Fruit fly (Drosophila melanogaster): ENCODE results near the gene CG32266.
A peak's percentile ranks its signal among the peaks of the same experiment; 100 is the strongest.

Gene CG32266

dm6 chr3L:3765782-3766520, 24.7 kb upstream of the CG32266 start (continued):
- no peak for TF ChIP-seq CG12744 (GFP tag; optimal IDR thresholded peaks at IDR 0.05)
- peak; percentile 46; the same call in 1 of the 2 replicates for TF ChIP-seq CG43689 (GFP tag; IDR thresholded peaks at IDR 0.05)
- TF ChIP-seq Sin3A (optimal IDR thresholded peaks at IDR 0.05): no peak
- TF ChIP-seq CG17568 (GFP tag; optimal IDR thresholded peaks at IDR 0.05): peak; percentile 8
- peak; percentile 17 for TF ChIP-seq Fer2 (tag; optimal IDR thresholded peaks at IDR 0.05)
- TF ChIP-seq gro (GFP tag; optimal IDR thresholded peaks at IDR 0.05): peak; percentile 35
- TF ChIP-seq CG34376 (GFP tag; optimal IDR thresholded peaks at IDR 0.05): peak; percentile 15
- TF ChIP-seq CG10274 (GFP tag; optimal IDR thresholded peaks at IDR 0.05): no peak
- peak; percentile 32 for TF ChIP-seq Drgx (GFP tag; IDR thresholded peaks at IDR 0.05)
- TF ChIP-seq Poxn (GFP tag; IDR thresholded peaks at IDR 0.05): no peak
- no peak for TF ChIP-seq CG15479 (GFP tag; optimal IDR thresholded peaks at IDR 0.05)
- peak; percentile 51 for TF ChIP-seq CG1024 (GFP tag; IDR thresholded peaks at IDR 0.05)
- peak; percentile 26 for TF ChIP-seq CG5180 (GFP tag; optimal IDR thresholded peaks at IDR 0.05)
- 0 out of 3 replicates have a peak, but pooled peaks have one; percentile 30 for TF ChIP-seq C15 (GFP tag; IDR thresholded peaks at IDR 0.05)
- peak; percentile 75 for TF ChIP-seq CG10209 (GFP tag; optimal IDR thresholded peaks at IDR 0.05)
- no peak for TF ChIP-seq Dref (GFP tag; IDR thresholded peaks at IDR 0.05)
- peak; percentile 75 for TF ChIP-seq CG14014 (GFP tag; IDR thresholded peaks at IDR 0.05)
- peak; percentile 81 for TF ChIP-seq Ptx1 (GFP tag; IDR thresholded peaks at IDR 0.05)
- TF ChIP-seq Optix (GFP tag; IDR thresholded peaks at IDR 0.05): no peak
- TF ChIP-seq CTCF (GFP tag; optimal IDR thresholded peaks at IDR 0.05): no peak
- peak; percentile 62; the same call in 1 of the 3 replicates for TF ChIP-seq CG7357 (GFP tag; IDR thresholded peaks at IDR 0.05)
- TF ChIP-seq pfk (GFP tag; optimal IDR thresholded peaks at IDR 0.05): peak; percentile 25
- peak; percentile 56 for TF ChIP-seq ap (GFP tag; IDR thresholded peaks at IDR 0.05)
- peak; percentile 86 for TF ChIP-seq CG31441 (GFP tag; IDR thresholded peaks at IDR 0.05)
- peak; percentile 52 for TF ChIP-seq CG2875 (GFP tag; optimal IDR thresholded peaks at IDR 0.05)
- TF ChIP-seq CG7963 (GFP tag; IDR thresholded peaks at IDR 0.05; ENCODE audit: partially characterized antibody): no peak
- TF ChIP-seq CG1792 (GFP tag; optimal IDR thresholded peaks at IDR 0.05): no peak
- TF ChIP-seq Trl (optimal IDR thresholded peaks at IDR 0.05): peak; percentile 80 to 94
- no peak for TF ChIP-seq Trl (GFP tag; optimal IDR thresholded peaks at IDR 0.05)
- TF ChIP-seq so (GFP tag; IDR thresholded peaks at IDR 0.05): peak; percentile 44
- no peak for TF ChIP-seq CG42726 (GFP tag; IDR thresholded peaks at IDR 0.05; ENCODE audit: partially characterized antibody)
- peak; percentile 56 for TF ChIP-seq peb (GFP tag; IDR thresholded peaks at IDR 0.05)
- peak; percentile 39 for TF ChIP-seq CG15011 (GFP tag; optimal IDR thresholded peaks at IDR 0.05)
- peak; percentile 68 for TF ChIP-seq NfI (GFP tag; optimal IDR thresholded peaks at IDR 0.05)
- no peak for TF ChIP-seq schlank (tag; optimal IDR thresholded peaks at IDR 0.05)
- TF ChIP-seq jing (GFP tag; optimal IDR thresholded peaks at IDR 0.05): peak; percentile 4
- no peak for TF ChIP-seq p53 (GFP tag; optimal IDR thresholded peaks at IDR 0.05)
- peak; percentile 45 for TF ChIP-seq gcm2 (GFP tag; optimal IDR thresholded peaks at IDR 0.05)
- peak; percentile 60 for TF ChIP-seq ATbp (GFP tag; optimal IDR thresholded peaks at IDR 0.05)
- TF ChIP-seq disco-r (GFP tag; optimal IDR thresholded peaks at IDR 0.05): no peak
- no peak for TF ChIP-seq Spps (tag; optimal IDR thresholded peaks at IDR 0.05)
- no peak for TF ChIP-seq CG17612 (GFP tag; IDR thresholded peaks at IDR 0.05)
- TF ChIP-seq crp (GFP tag; optimal IDR thresholded peaks at IDR 0.05): peak in 1 of 2 experiments; percentile 21
- no peak for TF ChIP-seq tx (GFP tag; optimal IDR thresholded peaks at IDR 0.05)
- no peak for TF ChIP-seq Neu2 (GFP tag; optimal IDR thresholded peaks at IDR 0.05; ENCODE audit: borderline replicate concordance)
- peak; percentile 28 for TF ChIP-seq onecut (GFP tag; IDR thresholded peaks at IDR 0.05)
- no peak for TF ChIP-seq CG8478 (optimal IDR thresholded peaks at IDR 0.05)
- no peak for TF ChIP-seq CG4617 (GFP tag; optimal IDR thresholded peaks at IDR 0.05; ENCODE audit: borderline replicate concordance)
- no peak for TF ChIP-seq rib (GFP tag; IDR thresholded peaks at IDR 0.05)
- TF ChIP-seq CG10366 (GFP tag; IDR thresholded peaks at IDR 0.05): peak; percentile 83
- TF ChIP-seq Dip3 (GFP tag; optimal IDR thresholded peaks at IDR 0.05): no peak
- peak; percentile 65 for TF ChIP-seq lilli (GFP tag; optimal IDR thresholded peaks at IDR 0.05)

Measured in whole organism, embryonic.